Worm (Caenorhabditis elegans) whole organism, late embryonic: ENCODE data around the gene Y102A11A.9.

ENCODE experiments used
- C38D4.7 ChIP-seq: fragments of 200-800 bp; sonication (Bioruptor generic); optimal IDR thresholded peaks from 2 replicates; lab custom pipeline; 2018; ENCODE audit warnings: mild to moderate bottlenecking, missing genetic modification characterization, moderate library complexity, missing compliant biosample characterization
- ceh-19 ChIP-seq: fragments of 200-800 bp; sonication (Bioruptor generic); optimal IDR thresholded peaks from 2 replicates; lab custom pipeline; 2018; ENCODE audit warnings: mild to moderate bottlenecking, missing genetic modification characterization, missing compliant biosample characterization
- ceh-30 ChIP-seq: fragments of 150-350 bp; optimal IDR thresholded peaks from 2 replicates; lab custom pipeline; 2014; ENCODE audit warnings: missing biosample characterization, missing genetic modification characterization
- ceh-6 ChIP-seq: fragments of 200-800 bp; sonication (Bioruptor generic); optimal IDR thresholded peaks from 2 replicates; lab custom pipeline; 2018; ENCODE audit warnings: mild to moderate bottlenecking, missing genetic modification characterization, missing compliant biosample characterization
- dmd-4 ChIP-seq: sonication (generic microtip); optimal IDR thresholded peaks from 2 replicates; lab custom pipeline; 2016; ENCODE audit warnings: borderline replicate concordance, missing genetic modification characterization, missing compliant biosample characterization
- dve-1 ChIP-seq: sonication (generic microtip); optimal IDR thresholded peaks from 2 replicates; lab custom pipeline; 2017; ENCODE audit warnings: antibody characterized with exemption, mild to moderate bottlenecking, missing genetic modification characterization, missing compliant biosample characterization
- eyg-1 ChIP-seq: sonication (generic microtip); optimal IDR thresholded peaks from 2 replicates; lab custom pipeline; 2016; ENCODE audit warnings: missing genotype, missing genetic modification characterization, missing compliant biosample characterization
- hlh-15 ChIP-seq: sonication (generic microtip); optimal IDR thresholded peaks from 2 replicates; lab custom pipeline; 2016; ENCODE audit warnings: missing genetic modification characterization, missing compliant biosample characterization
- nfya-1 ChIP-seq: sonication (generic microtip); optimal IDR thresholded peaks from 2 replicates; lab custom pipeline; 2017; ENCODE audit warnings: missing genetic modification characterization, mild to moderate bottlenecking, missing compliant biosample characterization, antibody characterized with exemption, moderate library complexity
- npax-4 ChIP-seq: sonication (generic microtip); optimal IDR thresholded peaks from 2 replicates; lab custom pipeline; 2016; ENCODE audit warnings: missing genetic modification characterization, missing compliant biosample characterization
- odd-2 ChIP-seq: sonication (generic microtip); optimal IDR thresholded peaks from 2 replicates; lab custom pipeline; 2017; ENCODE audit warnings: antibody characterized with exemption, mild to moderate bottlenecking, missing genetic modification characterization, missing compliant biosample characterization
- rnt-1 ChIP-seq: sonication (generic microtip); optimal IDR thresholded peaks from 2 replicates; lab custom pipeline; 2016; ENCODE audit warnings: missing genetic modification characterization, missing compliant biosample characterization
- sox-4 ChIP-seq: sonication (generic microtip); optimal IDR thresholded peaks from 2 replicates; lab custom pipeline; 2017; ENCODE audit warnings: mild to moderate bottlenecking, missing genetic modification characterization, inconsistent platforms, missing compliant biosample characterization

- no peak for TF ChIP-seq hlh-15 (tag; lab: Kevin White, UChicago)
- no peak for TF ChIP-seq dmd-4 (tag; lab: Kevin White, UChicago)
- no peak for TF ChIP-seq sox-4 (tag; lab: Kevin White, UChicago)
- TF ChIP-seq rnt-1 (tag; lab: Kevin White, UChicago): no peak
- TF ChIP-seq odd-2 (tag; lab: Kevin White, UChicago): no peak
- TF ChIP-seq ceh-6: no peak
- no peak for TF ChIP-seq dve-1 (tag; lab: Kevin White, UChicago)
- TF ChIP-seq eyg-1 (tag; lab: Kevin White, UChicago): no peak
- no peak for TF ChIP-seq ceh-19 (GFP tag; lab: Kevin White, UChicago)
- TF ChIP-seq npax-4: no peak
- no peak for TF ChIP-seq C38D4.7 (GFP tag; lab: Kevin White, UChicago)
- no peak for TF ChIP-seq nfya-1 (tag; lab: Kevin White, UChicago)
- TF ChIP-seq ceh-30 (tag; lab: Kevin White, UChicago): no peak
Observed at ce11 chrX:2050212-2050611, 37.3 kb downstream of the Y102A11A.9 start.
